In the genomic region with DNA sequence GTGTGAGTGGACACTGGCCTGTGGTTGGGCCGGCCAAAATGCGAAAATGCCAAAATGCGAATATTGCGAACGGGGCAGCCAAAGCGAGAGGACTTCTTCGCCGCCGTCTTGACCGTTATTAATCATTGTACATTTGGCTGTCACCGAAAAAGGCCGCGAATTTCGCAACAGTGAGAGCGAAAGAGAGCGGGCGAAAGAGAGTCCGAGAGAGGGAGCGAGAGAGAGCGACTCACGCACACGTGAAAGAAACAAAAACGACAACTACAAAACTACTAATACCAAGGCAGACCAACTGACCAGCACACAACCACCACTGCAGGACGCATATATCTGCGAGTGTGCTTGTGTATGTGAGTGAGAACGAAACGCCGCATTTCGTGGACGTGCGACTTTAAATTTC, we compare ENCODE assay signal across 5 fruit fly cellular contexts.
TF ChIP-seq lines count a peak whose summit lies in the region.

No protein-coding gene starts in this region.

- no peak for TF ChIP-seq CTCF in whole organism, embryonic (GFP tag; optimal IDR thresholded peaks at IDR 0.05; lab: Kevin White, UChicago)

TF ChIP-seq in whole organism, 6 proteins besides CTCF, POLR2A, EP300 and RAD21:
- TF ChIP-seq EcR (GFP tag; optimal IDR thresholded peaks at IDR 0.05; lab: Kevin White, UChicago) (no peak), CG8478 (optimal IDR thresholded peaks at IDR 0.05; lab: Kevin White, UChicago) (peak; percentile 43)

TF ChIP-seq in whole organism, embryonic, 481 proteins besides CTCF, POLR2A, EP300 and RAD21 (continues in another document):
- TF ChIP-seq chinmo (GFP tag; IDR thresholded peaks at IDR 0.05; lab: Robert Waterston, UW; ENCODE audit: partially characterized antibody) (0 out of 4 replicates have a peak, but pooled peaks have one; percentile 11), pros (GFP tag; optimal IDR thresholded peaks at IDR 0.05; lab: Kevin White, UChicago) (peak; percentile 95), ranshi (GFP tag; IDR thresholded peaks at IDR 0.05; lab: Robert Waterston, UW) (no peak), br (optimal IDR thresholded peaks at IDR 0.05; lab: Kevin White, UChicago) (no peak), seq (GFP tag; IDR thresholded peaks at IDR 0.05; lab: Robert Waterston, UW) (0 out of 2 replicates have a peak, but pooled peaks have one; percentile 12), Deaf1 (tag; optimal IDR thresholded peaks at IDR 0.05; lab: Kevin White, UChicago) (peak; percentile 61), HmgD (GFP tag; optimal IDR thresholded peaks at IDR 0.05; lab: Kevin White, UChicago) (no peak), Dll (GFP tag; IDR thresholded peaks at IDR 0.05; lab: Robert Waterston, UW; ENCODE audit: partially characterized antibody) (0 out of 4 replicates have a peak, but pooled peaks have one; percentile 22), D19B (GFP tag; optimal IDR thresholded peaks at IDR 0.05; lab: Kevin White, UChicago) (no peak), zfh2 (GFP tag; optimal IDR thresholded peaks at IDR 0.05; lab: Kevin White, UChicago) (no peak), Dfd (GFP tag; optimal IDR thresholded peaks at IDR 0.05; lab: Kevin White, UChicago) (peak in 1 of 2 experiments; percentile 22), CG15514 (GFP tag; optimal IDR thresholded peaks at IDR 0.05; lab: Kevin White, UChicago) (no peak), cg (GFP tag; optimal IDR thresholded peaks at IDR 0.05; lab: Kevin White, UChicago) (peak; percentile 86), CG3163 (GFP tag; optimal IDR thresholded peaks at IDR 0.05; lab: Kevin White, UChicago) (peak; percentile 38), CG16779 (GFP tag; IDR thresholded peaks at IDR 0.05; lab: Robert Waterston, UW) (no peak), CG6791 (GFP tag; IDR thresholded peaks at IDR 0.05; lab: Robert Waterston, UW; ENCODE audit: partially characterized antibody) (0 out of 3 replicates have a peak, but pooled peaks have one; percentile 11), CG8765 (GFP tag; IDR thresholded peaks at IDR 0.05; lab: Robert Waterston, UW) (peak; percentile 55; the same call in 1 of the 2 replicates), Dek (tag; optimal IDR thresholded peaks at IDR 0.05; lab: Kevin White, UChicago) (no peak), CG8478 (optimal IDR thresholded peaks at IDR 0.05; lab: Kevin White, UChicago) (peak; percentile 43)

TF ChIP-seq in whole organism, prepupa, 60 proteins besides CTCF, POLR2A, EP300 and RAD21:
- TF ChIP-seq Hr4 (GFP tag; optimal IDR thresholded peaks at IDR 0.05; lab: Kevin White, UChicago) (no peak), ss (GFP tag; optimal IDR thresholded peaks at IDR 0.05; lab: Kevin White, UChicago) (peak in 1 of 2 experiments; percentile 43), Eip78C (GFP tag; lab: Kevin White, UChicago) (peak; percentile 38)

TF ChIP-seq in whole organism, pupa, 21 proteins besides CTCF, POLR2A, EP300 and RAD21:
- no peak for TF ChIP-seq CG32121 (GFP tag; IDR thresholded peaks at IDR 0.05; lab: Robert Waterston, UW)
- TF ChIP-seq EcR (GFP tag; optimal IDR thresholded peaks at IDR 0.05; lab: Kevin White, UChicago) = no peak
- TF ChIP-seq CG12605 (GFP tag; IDR thresholded peaks at IDR 0.05; lab: Robert Waterston, UW) = no peak
- no peak for TF ChIP-seq fd96Ca (GFP tag; IDR thresholded peaks at IDR 0.05; lab: Robert Waterston, UW)
- 0 out of 3 replicates have a peak, but pooled peaks have one; percentile 33 for TF ChIP-seq CG4496 (GFP tag; IDR thresholded peaks at IDR 0.05; lab: Robert Waterston, UW)
- TF ChIP-seq CG13204 (GFP tag; optimal IDR thresholded peaks at IDR 0.05; lab: Kevin White, UChicago) = peak; percentile 47
- no peak for TF ChIP-seq Snoo (tag; optimal IDR thresholded peaks at IDR 0.05; lab: Kevin White, UChicago)
- no peak for TF ChIP-seq rn (GFP tag; IDR thresholded peaks at IDR 0.05; lab: Robert Waterston, UW)
- TF ChIP-seq CG14655 (GFP tag; optimal IDR thresholded peaks at IDR 0.05; lab: Kevin White, UChicago) = no peak
- TF ChIP-seq CG34367 (tag; optimal IDR thresholded peaks at IDR 0.05; lab: Kevin White, UChicago) = no peak

TF ChIP-seq in whole organism, wandering third instar larva, 38 proteins besides CTCF, POLR2A, EP300 and RAD21:
- TF ChIP-seq Dfd (GFP tag; optimal IDR thresholded peaks at IDR 0.05; lab: Kevin White, UChicago) = no peak
- no peak for TF ChIP-seq lola (GFP tag; optimal IDR thresholded peaks at IDR 0.05; lab: Kevin White, UChicago)
- peak; percentile 67 for TF ChIP-seq N (GFP tag; optimal IDR thresholded peaks at IDR 0.05; lab: Kevin White, UChicago)
- no peak for TF ChIP-seq sv (GFP tag; optimal IDR thresholded peaks at IDR 0.05; lab: Kevin White, UChicago)
- no peak for TF ChIP-seq Dif (GFP tag; optimal IDR thresholded peaks at IDR 0.05; lab: Kevin White, UChicago; ENCODE audit: partially characterized antibody)
TF ChIP-seq in whole organism, wandering third instar larva: peak in this region for 1.
